Worm (Caenorhabditis elegans) whole organism, mixed stage, embryonic: ENCODE data around the gene nas-9.

Experiments
- M03D4.4 ChIP-seq: sonication (generic microtip); optimal IDR thresholded peaks from 2 replicates; lab custom pipeline; 2017; ENCODE audit warnings: mild to moderate bottlenecking, missing genetic modification characterization, missing compliant biosample characterization
- blmp-1 ChIP-seq: fragments of 150-350 bp; optimal IDR thresholded peaks from 2 replicates; lab custom pipeline; 2014; ENCODE audit warnings: missing biosample characterization, missing genetic modification characterization
- ceh-43 ChIP-seq: fragments of 200-800 bp; sonication (Bioruptor generic); optimal IDR thresholded peaks from 2 replicates; lab custom pipeline; 2018; ENCODE audit warnings: mild to moderate bottlenecking, missing genetic modification characterization, moderate library complexity, missing compliant biosample characterization
- ceh-83 ChIP-seq: fragments of 200-800 bp; sonication (Bioruptor generic); optimal IDR thresholded peaks from 2 replicates; lab custom pipeline; 2018; ENCODE audit warnings: mild to moderate bottlenecking, missing genetic modification characterization, missing compliant biosample characterization
- elt-3 ChIP-seq: fragments of 150-350 bp; optimal IDR thresholded peaks from 2 replicates; lab custom pipeline; 2014; ENCODE audit warnings: missing biosample characterization, missing genetic modification characterization
- ham-2 ChIP-seq: fragments of 200-800 bp; sonication (Bioruptor generic); optimal IDR thresholded peaks from 2 replicates; lab custom pipeline; 2018; ENCODE audit warnings: mild to moderate bottlenecking, missing genetic modification characterization, missing compliant biosample characterization
- hlh-1 ChIP-seq: fragments of 150-350 bp; optimal IDR thresholded peaks from 2 replicates; lab custom pipeline; 2014; ENCODE audit warnings: missing biosample characterization, missing genetic modification reagents, missing genetic modification characterization
- lin-13 ChIP-seq: fragments of 150-350 bp; optimal IDR thresholded peaks from 2 replicates; lab custom pipeline; 2014; ENCODE audit warnings: missing biosample characterization, missing genetic modification characterization
- lsy-2 ChIP-seq: fragments of 150-350 bp; optimal IDR thresholded peaks from 2 replicates; lab custom pipeline; 2014; ENCODE audit warnings: missing biosample characterization, missing genetic modification characterization
- mab-5 ChIP-seq: fragments of 150-350 bp; optimal IDR thresholded peaks from 2 replicates; lab custom pipeline; 2014; ENCODE audit warnings: missing biosample characterization, missing genetic modification characterization
- mep-1 ChIP-seq: fragments of 150-350 bp; optimal IDR thresholded peaks from 2 replicates; lab custom pipeline; 2017; ENCODE audit warnings: missing biosample characterization, missing genetic modification reagents, missing genetic modification characterization, inconsistent platforms
- nhr-2 ChIP-seq: fragments of 150-350 bp; optimal IDR thresholded peaks from 2 replicates; lab custom pipeline; 2014; ENCODE audit warnings: missing biosample characterization, missing genetic modification characterization
- nhr-237 ChIP-seq: fragments of 150-350 bp; optimal IDR thresholded peaks from 2 replicates; lab custom pipeline; 2014; ENCODE audit warnings: missing biosample characterization, missing genetic modification characterization
- snpc-4 ChIP-seq: fragments of 150-350 bp; optimal IDR thresholded peaks from 2 replicates; lab custom pipeline; 2014; ENCODE audit warnings: missing biosample characterization, missing genetic modification characterization
- unc-62 ChIP-seq: fragments of 150-350 bp; optimal IDR thresholded peaks from 2 replicates; lab custom pipeline; 2014; ENCODE audit warnings: missing biosample characterization, missing genetic modification reagents, missing genetic modification characterization
- ztf-11 ChIP-seq: fragments of 150-350 bp; optimal IDR thresholded peaks from 2 replicates; lab custom pipeline; 2014; ENCODE audit warnings: missing biosample characterization, missing genetic modification characterization

nas-9 gene

ce11 chrV:4788823-4789222, 51.0 kb downstream of the nas-9 start, which contains the start of gene R02F11.10:
Gene R02F11.10 (plus strand): TSS chrV:4789123.
- no peak for TF ChIP-seq mep-1 (tag; lab: Kevin White, UChicago)
- no peak for TF ChIP-seq ztf-11 (tag; lab: Kevin White, UChicago)
- no peak for TF ChIP-seq lsy-2 (tag; lab: Kevin White, UChicago)
- no peak for TF ChIP-seq M03D4.4 (tag; lab: Kevin White, UChicago)
- TF ChIP-seq unc-62 (GFP tag; lab: Kevin White, UChicago), result no peak
- TF ChIP-seq ceh-43, result no peak
- TF ChIP-seq ham-2, result no peak
- TF ChIP-seq lin-13 (tag; lab: Kevin White, UChicago), result no peak

- no peak for TF ChIP-seq nhr-237 (tag; lab: Kevin White, UChicago)
These were observed 52.0 kb downstream of the nas-9 start for ce11 chrV:4787836-4788235.

DNA sequence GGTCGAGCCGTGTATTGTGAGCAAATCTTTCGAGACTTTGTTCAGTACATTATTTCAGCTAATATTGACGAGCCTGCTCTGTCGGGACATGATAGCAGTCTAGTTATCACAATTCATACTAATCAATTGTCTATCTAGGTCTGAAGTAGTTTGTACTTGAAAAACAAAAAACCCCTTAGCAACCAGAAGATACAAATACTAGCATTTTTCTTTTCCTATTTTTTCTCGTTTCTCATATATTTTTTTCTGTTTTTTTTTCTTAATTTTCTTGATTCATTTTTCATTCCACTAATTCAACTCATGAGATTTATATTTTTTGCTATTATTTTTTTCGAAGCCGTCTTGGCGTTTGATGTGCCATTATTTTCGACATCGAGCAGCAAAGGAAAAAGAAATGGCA, 52.6 kb downstream of the nas-9 start, which contains the start of gene R02F11.9:
TSS of gene R02F11.9 (plus strand) at position 301 of the 400 bp plus-strand sequence.
- no peak for TF ChIP-seq elt-3 (tag; lab: Kevin White, UChicago)
- no peak for TF ChIP-seq M03D4.4 (tag; lab: Kevin White, UChicago)
- no peak for TF ChIP-seq snpc-4
- TF ChIP-seq hlh-1, result no peak
- TF ChIP-seq mab-5, result no peak
- TF ChIP-seq blmp-1 (tag; lab: Kevin White, UChicago), result no peak
- TF ChIP-seq ceh-83 (GFP tag; lab: Kevin White, UChicago), result no peak
- no peak for TF ChIP-seq unc-62 (GFP tag; lab: Kevin White, UChicago)
- no peak for TF ChIP-seq nhr-2
